Fruit fly (Drosophila melanogaster) whole organism: ENCODE data around the gene CG32365.

Source experiments
- EcR ChIP-seq, 2 experiments: fragments of >200 bp; optimal IDR thresholded peaks; 2 replicates each; lab custom pipeline; 2017; ENCODE audit warnings: missing biosample characterization in 2 of 2, missing genetic modification characterization in 2 of 2, missing genetic modification reagents in 2 of 2
- psq ChIP-seq: fragments of >200 bp; optimal IDR thresholded peaks from 2 replicates; lab custom pipeline; 2017

- no peak for TF ChIP-seq EcR (GFP tag; optimal IDR thresholded peaks at IDR 0.05; lab: Kevin White, UChicago)
- no peak for TF ChIP-seq psq
These were observed 34.8 kb downstream of the CG32365 start for dm6 chr3L:7903489-7904150.
